Worm (Caenorhabditis elegans) whole organism, L2 larva: ENCODE data around the gene sfxn-1.5.

Experiments used
- alr-1 ChIP-seq: fragments of 150-350 bp; optimal IDR thresholded peaks from 2 replicates; lab custom pipeline; 2014; ENCODE audit warnings: missing biosample characterization, missing genetic modification characterization
- aly-2 ChIP-seq: fragments of 150-350 bp; optimal IDR thresholded peaks from 2 replicates; lab custom pipeline; 2014; ENCODE audit warnings: missing biosample characterization, missing genetic modification characterization
- ceh-82 ChIP-seq: fragments of 150-350 bp; optimal IDR thresholded peaks from 2 replicates; lab custom pipeline; 2014; ENCODE audit warnings: missing biosample characterization, missing genetic modification characterization
- egl-27 ChIP-seq: sonication (generic microtip); optimal IDR thresholded peaks from 3 replicates; lab custom pipeline; 2017; ENCODE audit warnings: missing biosample characterization, missing genetic modification reagents, missing genetic modification characterization
- mbf-1 ChIP-seq: sonication (generic microtip); optimal IDR thresholded peaks from 2 replicates; lab custom pipeline; 2017; ENCODE audit warnings: missing biosample characterization, missing genetic modification characterization
- mdl-1 ChIP-seq, 2 experiments: fragments of 150-350 bp in 1 of 2; sonication (generic microtip) in 1 of 2; optimal IDR thresholded peaks; 2 replicates each; lab custom pipeline; 2017; ENCODE audit warnings: missing biosample characterization in 2 of 2, missing genetic modification characterization in 2 of 2
- nhr-12 ChIP-seq: fragments of 150-350 bp; optimal IDR thresholded peaks from 2 replicates; lab custom pipeline; 2014; ENCODE audit warnings: missing biosample characterization, missing genetic modification characterization
- nhr-25 ChIP-seq: fragments of 150-350 bp; sonication (generic microtip); optimal IDR thresholded peaks from 3 replicates; lab custom pipeline; 2014; ENCODE audit warnings: missing biosample characterization, missing genetic modification characterization
- nhr-77 ChIP-seq: fragments of 150-350 bp; optimal IDR thresholded peaks from 2 replicates; lab custom pipeline; 2014; ENCODE audit warnings: missing biosample characterization, missing genetic modification characterization
- skn-1 ChIP-seq: sonication (generic microtip); optimal IDR thresholded peaks from 2 replicates; lab custom pipeline; 2017; ENCODE audit warnings: missing biosample characterization, missing genetic modification characterization
- unc-39 ChIP-seq: fragments of 150-350 bp; optimal IDR thresholded peaks from 2 replicates; lab custom pipeline; 2014; ENCODE audit warnings: missing biosample characterization, missing genetic modification characterization
- ztf-1 ChIP-seq: fragments of 200-800 bp; sonication (Bioruptor generic); conservative IDR thresholded peaks from 2 replicates; pipeline ENCODE4 v1.3.6; 2022; ENCODE audit warnings: missing genetic modification characterization, missing compliant biosample characterization
- ztf-4 ChIP-seq: fragments of 150-350 bp; optimal IDR thresholded peaks from 2 replicates; lab custom pipeline; 2014; ENCODE audit warnings: missing biosample characterization, missing genetic modification characterization

DNA sequence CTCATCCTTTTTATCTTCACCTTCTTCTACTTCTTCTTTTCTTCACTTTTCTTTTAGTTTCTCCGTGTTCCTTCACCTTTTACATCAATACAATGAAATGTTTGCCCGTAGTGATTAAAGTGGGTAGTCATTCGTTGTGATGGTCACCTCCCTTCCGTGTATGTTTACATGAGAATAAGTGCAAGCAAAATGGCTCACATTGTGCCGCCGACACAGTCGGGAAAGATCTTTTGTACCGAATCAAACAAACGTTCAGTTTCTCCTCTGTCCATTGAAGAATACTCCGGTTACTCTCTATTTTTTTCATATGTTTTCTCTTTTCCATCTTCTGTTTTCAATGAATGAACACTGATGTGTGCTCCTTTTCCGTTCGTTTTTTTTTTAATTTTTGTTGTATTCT lies 2.7 kb upstream of the sfxn-1.5 start:
- TF ChIP-seq ceh-82 (tag; lab: Kevin White, UChicago) (no peak), nhr-77 (tag; lab: Kevin White, UChicago) (no peak), nhr-25 (no peak), nhr-12 (tag; lab: Kevin White, UChicago) (no peak), mbf-1 (tag; lab: Kevin White, UChicago) (no peak), egl-27 (tag; lab: Kevin White, UChicago) (no peak), skn-1 (no peak), alr-1 (tag; lab: Kevin White, UChicago) (no peak), ztf-4 (tag; lab: Kevin White, UChicago) (no peak), ztf-1 (no peak), aly-2 (tag; lab: Kevin White, UChicago) (no peak), mdl-1 (tag; optimal IDR thresholded peaks at IDR 0.05; lab: Kevin White, UChicago) (no peak), unc-39 (no peak)
